Worm (Caenorhabditis elegans) whole organism, L1 larva: Measurements from ENCODE around the gene fbxa-65.

Experiments
- C04F5.9 ChIP-seq: sonication (generic microtip); optimal IDR thresholded peaks from 2 replicates; lab custom pipeline; 2016; ENCODE audit warnings: missing genetic modification characterization, missing compliant biosample characterization
- Y116A8C.19 ChIP-seq: sonication (generic microtip); optimal IDR thresholded peaks from 2 replicates; lab custom pipeline; 2016; ENCODE audit warnings: missing compliant biosample characterization, missing genetic modification characterization, borderline replicate concordance
- aha-1 ChIP-seq: fragments of 150-350 bp; optimal IDR thresholded peaks from 2 replicates; lab custom pipeline; 2014; ENCODE audit warnings: missing biosample characterization, missing genetic modification characterization
- ceh-8 ChIP-seq: fragments of 200-800 bp; sonication (Bioruptor generic); optimal IDR thresholded peaks from 2 replicates; lab custom pipeline; 2018; ENCODE audit warnings: mild to moderate bottlenecking, missing genetic modification characterization, moderate library complexity, missing compliant biosample characterization
- ceh-82 ChIP-seq, 3 experiments: fragments of 150-350 bp in 1 of 3; sonication (generic microtip) in 2 of 3; optimal IDR thresholded peaks; 2 replicates each; lab custom pipeline; 2014 to 2017; ENCODE audit warnings: missing biosample characterization in 3 of 3, missing genetic modification characterization in 3 of 3
- efl-1 ChIP-seq, 4 experiments: fragments of 150-350 bp; optimal IDR thresholded peaks in 3 of 4; peaks in 1 of 4; 1 replicate in 1 of 4; 2 replicates in 3 of 4; lab custom pipeline; 2014; ENCODE audit warnings: missing biosample characterization in 2 of 4, missing genetic modification characterization in 2 of 4, missing genetic modification reagents in 2 of 4
- hpl-2 ChIP-seq: fragments of 150-350 bp; optimal IDR thresholded peaks from 2 replicates; lab custom pipeline; 2014; ENCODE audit warnings: missing biosample characterization, missing genetic modification reagents, missing genetic modification characterization
- irx-1 ChIP-seq: sonication (generic microtip); optimal IDR thresholded peaks from 2 replicates; lab custom pipeline; 2016; ENCODE audit warnings: missing genetic modification characterization, missing compliant biosample characterization
- isw-1 ChIP-seq: fragments of 200-800 bp; sonication (Bioruptor generic); IDR thresholded peaks from 2 replicates; pipeline ENCODE4 v1.3.6; 2022; ENCODE audit warnings: missing genetic modification characterization, missing compliant biosample characterization
- lin-14 ChIP-seq: fragments of 200-800 bp; sonication (Bioruptor generic); optimal IDR thresholded peaks from 2 replicates; lab custom pipeline; 2018; ENCODE audit warnings: mild to moderate bottlenecking, missing genetic modification characterization, moderate library complexity, missing compliant biosample characterization
- lin-39 ChIP-seq: fragments of 150-350 bp; optimal IDR thresholded peaks from 2 replicates; lab custom pipeline; 2014; ENCODE audit warnings: missing biosample characterization, missing genetic modification reagents, missing genetic modification characterization
- lsy-2 ChIP-seq, 2 experiments: fragments of 150-350 bp; optimal IDR thresholded peaks; 2 replicates each; lab custom pipeline; 2014; ENCODE audit warnings: missing biosample characterization in 2 of 2, missing genetic modification characterization in 2 of 2
- mef-2 ChIP-seq: fragments of 150-350 bp; optimal IDR thresholded peaks from 2 replicates; lab custom pipeline; 2014; ENCODE audit warnings: missing biosample characterization, missing genetic modification characterization
- mep-1 ChIP-seq: fragments of 150-350 bp; optimal IDR thresholded peaks from 2 replicates; lab custom pipeline; 2014; ENCODE audit warnings: missing biosample characterization, missing genetic modification characterization
- nhr-12 ChIP-seq: sonication (generic microtip); optimal IDR thresholded peaks from 2 replicates; lab custom pipeline; 2017; ENCODE audit warnings: missing biosample characterization, missing genetic modification characterization
- nhr-20 ChIP-seq: sonication (generic microtip); optimal IDR thresholded peaks from 2 replicates; lab custom pipeline; 2016; ENCODE audit warnings: mild to moderate bottlenecking, missing genetic modification characterization, missing compliant biosample characterization
- nhr-28 ChIP-seq: fragments of 150-350 bp; optimal IDR thresholded peaks from 2 replicates; lab custom pipeline; 2014; ENCODE audit warnings: missing biosample characterization, missing genetic modification characterization
- nhr-71 ChIP-seq: sonication (generic microtip); optimal IDR thresholded peaks from 2 replicates; lab custom pipeline; 2016; ENCODE audit warnings: mild to moderate bottlenecking, missing genetic modification characterization, moderate library complexity, missing compliant biosample characterization
- nhr-77 ChIP-seq: fragments of 150-350 bp; optimal IDR thresholded peaks from 2 replicates; lab custom pipeline; 2014; ENCODE audit warnings: missing biosample characterization, missing genetic modification characterization
- nhr-85 ChIP-seq: sonication (generic microtip); peaks from one replicate; lab custom pipeline; 2016; ENCODE audit warnings: missing genetic modification characterization, inconsistent platforms, missing compliant biosample characterization
- rnt-1 ChIP-seq: sonication (generic microtip); optimal IDR thresholded peaks from 2 replicates; lab custom pipeline; 2016; ENCODE audit warnings: mild to moderate bottlenecking, missing genetic modification characterization, moderate library complexity, missing compliant biosample characterization
- snu-23 ChIP-seq: sonication (generic microtip); optimal IDR thresholded peaks from 2 replicates; lab custom pipeline; 2016; ENCODE audit warnings: missing genetic modification characterization, missing compliant biosample characterization
- sox-4 ChIP-seq: sonication (generic microtip); optimal IDR thresholded peaks from 2 replicates; lab custom pipeline; 2016; ENCODE audit warnings: missing genetic modification characterization, missing compliant biosample characterization
- sptf-1 ChIP-seq: fragments of 150-350 bp; optimal IDR thresholded peaks from 2 replicates; lab custom pipeline; 2014; ENCODE audit warnings: missing biosample characterization, missing genetic modification characterization
- swsn-7 ChIP-seq: sonication (generic microtip); optimal IDR thresholded peaks from 2 replicates; lab custom pipeline; 2016; ENCODE audit warnings: missing genetic modification characterization, missing compliant biosample characterization
- unc-30 ChIP-seq: sonication (generic microtip); optimal IDR thresholded peaks from 2 replicates; lab custom pipeline; 2017; ENCODE audit warnings: missing biosample characterization, missing genetic modification characterization
- unc-86 ChIP-seq: sonication (generic microtip); optimal IDR thresholded peaks from 2 replicates; lab custom pipeline; 2016; ENCODE audit warnings: missing genetic modification characterization, missing compliant biosample characterization
- xbp-1 ChIP-seq: sonication (generic microtip); optimal IDR thresholded peaks from 2 replicates; lab custom pipeline; 2016; ENCODE audit warnings: missing genetic modification characterization, missing compliant biosample characterization
- zag-1 ChIP-seq: fragments of 150-350 bp; optimal IDR thresholded peaks from 2 replicates; lab custom pipeline; 2014; ENCODE audit warnings: missing biosample characterization, missing genetic modification characterization

The fbxa-65 gene

ce11 chrV:3312067-3312666 is 34.1 kb downstream of the fbxa-65 start, which contains the start of gene arrd-18 (continued):
- TF ChIP-seq C04F5.9 (tag; lab: Kevin White, UChicago) (no peak), nhr-20 (tag; lab: Kevin White, UChicago) (peak; percentile 32), rnt-1 (tag; lab: Kevin White, UChicago) (peak; percentile 51), lin-14 (GFP tag; lab: Kevin White, UChicago) (peak; percentile 92), efl-1 (optimal IDR thresholded peaks at IDR 0.05; lab: Kevin White, UChicago) (peak in 1 of 2 experiments; percentile 19), efl-1 (GFP tag; optimal IDR thresholded peaks at IDR 0.05 in 1 of 2; lab: Kevin White, UChicago) (peak in 1 of 2 experiments; percentile 67), swsn-7 (no peak), Y116A8C.19 (tag; lab: Kevin White, UChicago) (no peak), lsy-2 (tag; optimal IDR thresholded peaks at IDR 0.05; lab: Kevin White, UChicago) (peak in 1 of 2 experiments; percentile 3), nhr-77 (tag; lab: Kevin White, UChicago) (no peak)

- no peak for TF ChIP-seq sox-4
- TF ChIP-seq nhr-85 (tag; lab: Kevin White, UChicago) = peak; percentile 2
Measured at ce11 chrV:3308169-3308568, 38.1 kb downstream of the fbxa-65 start, which contains the start of gene srbc-3. srbc-3 (plus strand) TSS chrV:3308469.

- no peak for TF ChIP-seq nhr-71
Measured at ce11 chrV:3301898-3302297, 44.4 kb downstream of the fbxa-65 start, which contains the start of gene srbc-1. srbc-1 (minus strand) TSS chrV:3301998.

DNA sequence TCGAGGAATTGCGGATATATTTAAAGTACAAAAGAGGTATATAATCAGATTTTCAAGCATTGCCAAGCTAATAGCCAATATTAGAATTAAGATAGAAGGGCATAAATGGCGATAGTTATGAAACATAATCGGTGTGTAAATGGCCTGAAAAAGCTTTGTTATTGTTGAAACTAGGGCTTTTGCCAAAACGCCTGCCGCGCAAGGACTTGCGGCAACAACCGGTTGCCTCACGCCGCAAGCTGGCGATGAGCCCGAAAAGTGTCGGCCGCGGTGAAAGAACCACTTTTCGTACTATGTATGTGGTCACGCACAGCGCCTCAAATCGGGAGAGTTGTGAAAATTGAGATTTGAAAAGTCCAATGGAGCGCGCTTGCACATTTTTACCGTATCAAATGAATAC is 46.8 kb downstream of the fbxa-65 start:
- TF ChIP-seq isw-1 = no peak
- no peak for TF ChIP-seq mep-1 (tag; lab: Kevin White, UChicago)
- TF ChIP-seq, all 84 proteins: peak for 0

DNA sequence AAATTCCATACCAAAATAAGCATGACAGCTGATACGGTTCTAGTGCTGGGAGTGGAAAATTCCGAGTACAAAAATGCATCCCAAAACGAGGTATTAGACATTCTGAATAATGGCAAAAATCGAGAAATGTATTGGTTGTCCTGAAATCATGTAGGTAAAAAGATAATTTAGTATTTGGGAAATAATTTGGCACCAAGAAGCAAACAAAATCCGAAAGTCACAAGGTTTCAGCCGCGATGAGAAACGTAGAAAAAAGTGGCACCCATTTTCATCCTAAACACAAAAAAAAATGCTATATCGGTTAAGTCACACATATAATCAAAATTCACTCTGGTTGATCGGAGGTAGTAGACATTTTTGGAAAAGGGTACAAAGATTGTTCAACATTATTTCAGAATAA is 48.5 kb downstream of the fbxa-65 start, which contains the start of gene srx-122:
TSS of gene srx-122 (minus strand) at position 101 of the 400 bp plus-strand sequence.
- TF ChIP-seq lin-14 (GFP tag; lab: Kevin White, UChicago) (no peak), mef-2 (no peak), nhr-28 (tag; lab: Kevin White, UChicago) (no peak), unc-86 (tag; lab: Kevin White, UChicago) (no peak), ceh-82 (tag; optimal IDR thresholded peaks at IDR 0.05; lab: Kevin White, UChicago) (no peak), nhr-12 (tag; lab: Kevin White, UChicago) (no peak), snu-23 (GFP tag; lab: Kevin White, UChicago) (no peak), hpl-2 (GFP tag; lab: Kevin White, UChicago) (no peak), zag-1 (no peak), rnt-1 (tag; lab: Kevin White, UChicago) (no peak), xbp-1 (tag; lab: Kevin White, UChicago) (no peak)
- TF ChIP-seq, all 84 proteins: peak for 0

ce11 chrV:3295368-3295767 is 50.9 kb downstream of the fbxa-65 start:
- TF ChIP-seq aha-1 (tag; lab: Kevin White, UChicago) (no peak), ceh-8 (GFP tag; lab: Kevin White, UChicago) (no peak), unc-30 (tag; lab: Kevin White, UChicago) (no peak), lin-39 (no peak), zag-1 (no peak), sptf-1 (no peak), irx-1 (tag; lab: Kevin White, UChicago) (no peak)
- TF ChIP-seq, all 84 proteins: peak for 0
